Worm (Caenorhabditis elegans) whole organism, L3 larva: ENCODE data around the gene C13A2.3.

ENCODE experiments used
- ZK546.5 ChIP-seq: sonication (generic microtip); optimal IDR thresholded peaks from 2 replicates; lab custom pipeline; 2017; ENCODE audit warnings: missing biosample characterization, missing genetic modification characterization
- elt-3 ChIP-seq, 3 experiments: fragments of 150-350 bp in 1 of 3; sonication (generic microtip) in 2 of 3; optimal IDR thresholded peaks; 2 replicates in 2 of 3; 4 replicates in 1 of 3; lab custom pipeline; 2014 to 2017; ENCODE audit warnings: missing biosample characterization in 3 of 3, missing genetic modification characterization in 3 of 3
- jun-1 ChIP-seq: fragments of 150-350 bp; optimal IDR thresholded peaks from 2 replicates; lab custom pipeline; 2014; ENCODE audit warnings: missing biosample characterization, missing genetic modification reagents, missing genetic modification characterization
- snpc-4 ChIP-seq: fragments of 150-350 bp; optimal IDR thresholded peaks from 2 replicates; lab custom pipeline; 2014; ENCODE audit warnings: missing biosample characterization, missing genetic modification characterization

DNA sequence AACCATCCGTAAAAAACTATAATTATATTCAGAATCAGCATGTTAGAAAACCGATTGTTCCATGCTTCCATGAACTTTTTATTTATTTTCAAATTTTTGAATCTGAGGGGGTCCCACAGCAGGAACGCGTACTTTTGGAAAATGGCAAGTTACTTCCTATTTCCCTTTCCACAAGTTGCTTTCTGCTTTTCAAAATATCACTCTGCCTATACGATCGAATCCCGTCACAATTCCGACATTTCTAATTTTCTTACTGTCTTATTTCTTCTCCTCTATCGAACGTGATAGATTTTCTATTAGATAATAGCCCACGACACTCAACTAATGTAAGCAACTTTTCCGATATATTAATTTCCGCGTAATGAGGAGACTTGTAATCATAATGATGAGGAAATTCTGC is 6.6 kb upstream of the C13A2.3 start, which contains the start of gene C13A2.5:
- TF ChIP-seq elt-3 (tag; optimal IDR thresholded peaks at IDR 0.05; lab: Kevin White, UChicago) (no peak), ZK546.5 (no peak), jun-1 (tag; lab: Kevin White, UChicago) (no peak), snpc-4 (tag; lab: Kevin White, UChicago) (no peak)
